Worm (Caenorhabditis elegans) whole organism, mixed stage, embryonic: ENCODE measurements around the gene daf-5.

Experiments used
- bed-3 ChIP-seq: fragments of 200-800 bp; sonication (Bioruptor generic); optimal IDR thresholded peaks from 3 replicates; lab custom pipeline; 2018; ENCODE audit warnings: mild to moderate bottlenecking, missing genetic modification characterization, moderate library complexity, missing compliant biosample characterization
- blmp-1 ChIP-seq: fragments of 150-350 bp; optimal IDR thresholded peaks from 2 replicates; lab custom pipeline; 2014; ENCODE audit warnings: missing biosample characterization, missing genetic modification characterization
- ces-1 ChIP-seq: fragments of 150-350 bp; optimal IDR thresholded peaks from 2 replicates; lab custom pipeline; 2014; ENCODE audit warnings: missing biosample characterization, missing genetic modification reagents, missing genetic modification characterization
- elt-1 ChIP-seq: sonication (generic microtip); optimal IDR thresholded peaks from 2 replicates; lab custom pipeline; 2017; ENCODE audit warnings: missing genetic modification characterization, mild to moderate bottlenecking, missing compliant biosample characterization, antibody characterized with exemption, moderate library complexity, borderline replicate concordance; ENCODE audit not compliant: insufficient read depth
- lsy-2 ChIP-seq: fragments of 150-350 bp; optimal IDR thresholded peaks from 2 replicates; lab custom pipeline; 2014; ENCODE audit warnings: missing biosample characterization, missing genetic modification characterization
- mep-1 ChIP-seq: fragments of 150-350 bp; optimal IDR thresholded peaks from 2 replicates; lab custom pipeline; 2017; ENCODE audit warnings: missing biosample characterization, missing genetic modification reagents, missing genetic modification characterization, inconsistent platforms
- nhr-12 ChIP-seq: fragments of 150-350 bp; optimal IDR thresholded peaks from 2 replicates; lab custom pipeline; 2014; ENCODE audit warnings: missing biosample characterization, missing genetic modification characterization
- nhr-237 ChIP-seq: fragments of 150-350 bp; optimal IDR thresholded peaks from 2 replicates; lab custom pipeline; 2014; ENCODE audit warnings: missing biosample characterization, missing genetic modification characterization
- nhr-28 ChIP-seq: fragments of 150-350 bp; optimal IDR thresholded peaks from 2 replicates; lab custom pipeline; 2014; ENCODE audit warnings: missing biosample characterization, missing genetic modification characterization
- pha-4 ChIP-seq: fragments of 150-350 bp; optimal IDR thresholded peaks from 2 replicates; lab custom pipeline; 2018; ENCODE audit warnings: missing biosample characterization, missing genetic modification reagents, missing genetic modification characterization
- snpc-4 ChIP-seq: fragments of 150-350 bp; optimal IDR thresholded peaks from 2 replicates; lab custom pipeline; 2014; ENCODE audit warnings: missing biosample characterization, missing genetic modification characterization
- unc-39 ChIP-seq: fragments of 150-350 bp; optimal IDR thresholded peaks from 2 replicates; lab custom pipeline; 2014; ENCODE audit warnings: missing biosample characterization, missing genetic modification characterization
- unc-62 ChIP-seq: fragments of 150-350 bp; optimal IDR thresholded peaks from 2 replicates; lab custom pipeline; 2014; ENCODE audit warnings: missing biosample characterization, missing genetic modification reagents, missing genetic modification characterization
- ztf-11 ChIP-seq: fragments of 150-350 bp; optimal IDR thresholded peaks from 2 replicates; lab custom pipeline; 2014; ENCODE audit warnings: missing biosample characterization, missing genetic modification characterization

- no peak for TF ChIP-seq unc-39
- TF ChIP-seq snpc-4, result no peak
- TF ChIP-seq bed-3, result no peak
- TF ChIP-seq elt-1 (tag; lab: Kevin White, UChicago), result no peak
- no peak for TF ChIP-seq blmp-1
- no peak for TF ChIP-seq ztf-11
- no peak for TF ChIP-seq nhr-12
- no peak for TF ChIP-seq nhr-237 (tag; lab: Kevin White, UChicago)
- TF ChIP-seq unc-62 (GFP tag; lab: Kevin White, UChicago), result no peak
- no peak for TF ChIP-seq nhr-28 (tag; lab: Kevin White, UChicago)
- no peak for TF ChIP-seq lsy-2 (tag; lab: Kevin White, UChicago)
- TF ChIP-seq ces-1, result no peak
- TF ChIP-seq mep-1 (tag; lab: Kevin White, UChicago), result no peak
- no peak for TF ChIP-seq pha-4 (tag; lab: Kevin White, UChicago)
Observed at ce11 chrII:13991741-13992140, 60.4 kb downstream of the daf-5 start, which contains the start of gene Y39G8B.5.
